Worm (Caenorhabditis elegans): ENCODE measurements around the gene H11E01.3.

DNA sequence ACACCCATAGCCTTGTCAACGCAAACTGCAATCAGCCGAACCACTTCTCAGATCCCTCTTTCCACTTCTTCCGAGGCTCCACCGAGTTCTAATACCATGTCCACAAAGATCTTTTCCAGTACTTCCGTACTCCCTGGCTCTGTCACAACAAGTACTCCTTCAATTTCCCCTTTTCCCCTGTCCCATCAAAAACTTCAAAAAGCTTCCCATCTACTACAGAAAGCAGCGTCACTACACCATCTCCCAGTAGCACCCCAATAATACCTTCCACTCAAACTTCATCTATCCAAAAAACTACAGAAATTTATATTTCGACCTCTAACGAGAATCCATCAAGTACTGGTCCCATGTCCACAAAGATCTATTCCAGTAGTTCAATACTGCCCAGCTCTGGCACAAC lies 47.8 kb upstream of the H11E01.3 start:
- TF ChIP-seq elt-2 (tag; optimal IDR thresholded peaks at IDR 0.05), result no peak
- no peak for TF ChIP-seq fkh-10 (GFP tag; optimal IDR thresholded peaks at IDR 0.05)
- TF ChIP-seq pha-4 (tag; optimal IDR thresholded peaks at IDR 0.05), result no peak
- TF ChIP-seq ceh-6 (GFP tag; optimal IDR thresholded peaks at IDR 0.05), result no peak
- no peak for TF ChIP-seq pros-1 (tag; optimal IDR thresholded peaks at IDR 0.05)
